Worm (Caenorhabditis elegans) whole organism, midembryonic: ENCODE measurements around the gene F57A8.6.

Experiments
- T22C8.4 ChIP-seq: fragments of 200-800 bp; sonication (Bioruptor generic); IDR thresholded peaks from 2 replicates; pipeline ENCODE4 v1.3.6; 2022; ENCODE audit warnings: missing genetic modification characterization, missing compliant biosample characterization
- cog-1 ChIP-seq: sonication (generic microtip); optimal IDR thresholded peaks from 2 replicates; lab custom pipeline; 2016; ENCODE audit warnings: missing genetic modification characterization, missing compliant biosample characterization
- flt-1 ChIP-seq: fragments of 200-800 bp; sonication (Bioruptor generic); IDR thresholded peaks from 2 replicates; pipeline ENCODE4 v1.3.6; 2022; ENCODE audit warnings: missing genetic modification characterization, missing compliant biosample characterization
- klf-2 ChIP-seq: fragments of 200-800 bp; sonication (Bioruptor generic); conservative IDR thresholded peaks from 2 replicates; pipeline ENCODE4 v1.3.6; 2022; ENCODE audit warnings: missing genetic modification reagents, missing genetic modification characterization, missing compliant biosample characterization
- med-1 ChIP-seq: sonication (generic microtip); optimal IDR thresholded peaks from 2 replicates; lab custom pipeline; 2017; ENCODE audit warnings: missing genetic modification characterization, mild to moderate bottlenecking, missing compliant biosample characterization, antibody characterized with exemption, missing genetic modification reagents; ENCODE audit not compliant: insufficient read depth
- ref-1 ChIP-seq: fragments of 200-800 bp; sonication (Bioruptor generic); conservative IDR thresholded peaks from 2 replicates; pipeline ENCODE4 v1.3.6; 2022; ENCODE audit warnings: missing genetic modification reagents, missing genetic modification characterization, missing compliant biosample characterization
- tab-1 ChIP-seq: fragments of 200-800 bp; sonication (Bioruptor generic); IDR thresholded peaks from 2 replicates; pipeline ENCODE4 v1.3.6; 2022; ENCODE audit warnings: missing genetic modification characterization, missing compliant biosample characterization
- ztf-23 ChIP-seq: fragments of 200-800 bp; sonication (Bioruptor generic); IDR thresholded peaks from 2 replicates; pipeline ENCODE4 v1.3.6; 2022; ENCODE audit warnings: missing genetic modification reagents, missing genetic modification characterization, missing compliant biosample characterization
- ztf-29 ChIP-seq: fragments of 200-800 bp; sonication (Bioruptor generic); IDR thresholded peaks from 2 replicates; pipeline ENCODE4 v1.3.6; 2022; ENCODE audit warnings: missing genetic modification reagents, missing genetic modification characterization, missing compliant biosample characterization

ce11 chrV:10091152-10091551 lies 17.5 kb upstream of the F57A8.6 start, which contains the start of gene R04B5.11:
- TF ChIP-seq flt-1 (no peak), tab-1 (GFP tag; lab: Robert Waterston, UW) (no peak), ztf-29 (GFP tag; lab: Robert Waterston, UW) (no peak), ztf-23 (GFP tag; lab: Robert Waterston, UW) (no peak), T22C8.4 (GFP tag; lab: Robert Waterston, UW) (no peak), cog-1 (tag; lab: Kevin White, UChicago) (no peak), med-1 (no peak), ref-1 (GFP tag; lab: Robert Waterston, UW) (no peak), klf-2 (no peak)
